Worm (Caenorhabditis elegans) whole organism, L2 larva: ENCODE data around the gene F52C6.2.
"Not testable (repeated sequence)": the region's sequence is repeated elsewhere in the genome, so short reads cannot be mapped to it uniquely, and the experiment has no call there.

Source experiments
- F13H6.1 ChIP-seq: sonication (generic microtip); optimal IDR thresholded peaks from 2 replicates; lab custom pipeline; 2016; ENCODE audit warnings: missing genetic modification characterization, missing compliant biosample characterization
- R02D3.7 ChIP-seq: fragments of 150-350 bp; optimal IDR thresholded peaks from 2 replicates; lab custom pipeline; 2014; ENCODE audit warnings: missing biosample characterization, missing genetic modification characterization
- Y55F3AM.14 ChIP-seq: fragments of 200-800 bp; sonication (Bioruptor generic); optimal IDR thresholded peaks from 2 replicates; lab custom pipeline; 2018; ENCODE audit warnings: mild to moderate bottlenecking, missing genetic modification characterization, missing compliant biosample characterization
- ZK546.5 ChIP-seq: sonication (generic microtip); optimal IDR thresholded peaks from 2 replicates; lab custom pipeline; 2017; ENCODE audit warnings: missing biosample characterization, missing genetic modification characterization
- aly-2 ChIP-seq: fragments of 150-350 bp; optimal IDR thresholded peaks from 2 replicates; lab custom pipeline; 2014; ENCODE audit warnings: missing biosample characterization, missing genetic modification characterization
- ceh-82 ChIP-seq: fragments of 150-350 bp; optimal IDR thresholded peaks from 2 replicates; lab custom pipeline; 2014; ENCODE audit warnings: missing biosample characterization, missing genetic modification characterization
- crh-2 ChIP-seq: sonication (generic microtip); optimal IDR thresholded peaks from 2 replicates; lab custom pipeline; 2017; ENCODE audit warnings: missing biosample characterization, missing genetic modification characterization
- dmd-4 ChIP-seq: sonication (generic microtip); optimal IDR thresholded peaks from 2 replicates; lab custom pipeline; 2017; ENCODE audit warnings: missing biosample characterization, missing genetic modification characterization
- gmeb-1 ChIP-seq: fragments of 150-350 bp; optimal IDR thresholded peaks from 2 replicates; lab custom pipeline; 2014; ENCODE audit warnings: missing biosample characterization, missing genetic modification characterization
- lin-11 ChIP-seq: fragments of 150-350 bp; sonication (generic microtip); optimal IDR thresholded peaks from 2 replicates; lab custom pipeline; 2014; ENCODE audit warnings: missing biosample characterization, missing genetic modification characterization, inconsistent platforms, mixed read lengths
- lin-13 ChIP-seq: fragments of 150-350 bp; optimal IDR thresholded peaks from 2 replicates; lab custom pipeline; 2014; ENCODE audit warnings: missing biosample characterization, missing genetic modification reagents, missing genetic modification characterization
- lin-39 ChIP-seq: fragments of 150-350 bp; optimal IDR thresholded peaks from 2 replicates; lab custom pipeline; 2014; ENCODE audit warnings: missing biosample characterization, missing genetic modification reagents, missing genetic modification characterization
- lsy-2 ChIP-seq, 2 experiments: fragments of 150-350 bp in 1 of 2; sonication (generic microtip) in 1 of 2; optimal IDR thresholded peaks; 2 replicates each; lab custom pipeline; 2014 to 2017; ENCODE audit warnings: missing biosample characterization in 2 of 2, missing genetic modification characterization in 2 of 2
- mdl-1 ChIP-seq, 2 experiments: fragments of 150-350 bp in 1 of 2; sonication (generic microtip) in 1 of 2; optimal IDR thresholded peaks; 2 replicates each; lab custom pipeline; 2017; ENCODE audit warnings: missing biosample characterization in 2 of 2, missing genetic modification characterization in 2 of 2
- nhr-10 ChIP-seq: sonication (generic microtip); optimal IDR thresholded peaks from 2 replicates; lab custom pipeline; 2017; ENCODE audit warnings: missing biosample characterization, missing genetic modification characterization
- nhr-12 ChIP-seq: fragments of 150-350 bp; optimal IDR thresholded peaks from 2 replicates; lab custom pipeline; 2014; ENCODE audit warnings: missing biosample characterization, missing genetic modification characterization
- nhr-129 ChIP-seq: fragments of 150-350 bp; optimal IDR thresholded peaks from 2 replicates; lab custom pipeline; 2014; ENCODE audit warnings: missing biosample characterization, missing genetic modification characterization
- nhr-23 ChIP-seq: fragments of 150-350 bp; optimal IDR thresholded peaks from 2 replicates; lab custom pipeline; 2014; ENCODE audit warnings: missing biosample characterization, missing genetic modification reagents, missing genetic modification characterization
- nhr-237 ChIP-seq: fragments of 150-350 bp; optimal IDR thresholded peaks from 2 replicates; lab custom pipeline; 2014; ENCODE audit warnings: missing biosample characterization, missing genetic modification characterization
- nhr-25 ChIP-seq: fragments of 150-350 bp; sonication (generic microtip); optimal IDR thresholded peaks from 3 replicates; lab custom pipeline; 2014; ENCODE audit warnings: missing biosample characterization, missing genetic modification characterization
- nhr-6 ChIP-seq: fragments of 150-350 bp; optimal IDR thresholded peaks from 2 replicates; lab custom pipeline; 2014; ENCODE audit warnings: missing biosample characterization, missing genetic modification characterization
- nhr-77 ChIP-seq: fragments of 150-350 bp; optimal IDR thresholded peaks from 2 replicates; lab custom pipeline; 2014; ENCODE audit warnings: missing biosample characterization, missing genetic modification characterization
- peb-1 ChIP-seq: fragments of 150-350 bp; optimal IDR thresholded peaks from 2 replicates; lab custom pipeline; 2014; ENCODE audit warnings: missing biosample characterization, missing genetic modification characterization
- sem-4 ChIP-seq: fragments of 150-350 bp; optimal IDR thresholded peaks from 2 replicates; lab custom pipeline; 2014; ENCODE audit warnings: missing biosample characterization, missing genetic modification reagents, missing genetic modification characterization
- skn-1 ChIP-seq: sonication (generic microtip); optimal IDR thresholded peaks from 2 replicates; lab custom pipeline; 2017; ENCODE audit warnings: missing biosample characterization, missing genetic modification characterization
- sma-3 ChIP-seq: sonication (generic microtip); optimal IDR thresholded peaks from 2 replicates; lab custom pipeline; 2016; ENCODE audit warnings: missing genetic modification reagents, missing genetic modification characterization, missing compliant biosample characterization
- sma-9 ChIP-seq, 2 experiments: fragments of 150-350 bp in 1 of 2; sonication (generic microtip) in 1 of 2; optimal IDR thresholded peaks; 2 replicates each; lab custom pipeline; 2014 to 2016; ENCODE audit warnings: missing genetic modification characterization in 2 of 2, mild to moderate bottlenecking in 1 of 2, missing biosample characterization in 1 of 2, missing compliant biosample characterization in 1 of 2, missing genetic modification reagents in 1 of 2, moderate library complexity in 1 of 2
- snpc-4 ChIP-seq: fragments of 150-350 bp; optimal IDR thresholded peaks from 2 replicates; lab custom pipeline; 2014; ENCODE audit warnings: missing biosample characterization, missing genetic modification characterization
- unc-55 ChIP-seq: fragments of 150-350 bp; sonication (generic microtip); optimal IDR thresholded peaks from 3 replicates; lab custom pipeline; 2014; ENCODE audit warnings: missing biosample characterization, missing genetic modification reagents, missing genetic modification characterization
- zag-1 ChIP-seq: fragments of 150-350 bp; optimal IDR thresholded peaks from 2 replicates; lab custom pipeline; 2014; ENCODE audit warnings: missing biosample characterization, missing genetic modification characterization
- ztf-1 ChIP-seq: fragments of 200-800 bp; sonication (Bioruptor generic); conservative IDR thresholded peaks from 2 replicates; pipeline ENCODE4 v1.3.6; 2022; ENCODE audit warnings: missing genetic modification characterization, missing compliant biosample characterization
- ztf-11 ChIP-seq: sonication (generic microtip); optimal IDR thresholded peaks from 2 replicates; lab custom pipeline; 2017; ENCODE audit warnings: missing biosample characterization, missing genetic modification characterization
- ztf-4 ChIP-seq: fragments of 150-350 bp; optimal IDR thresholded peaks from 2 replicates; lab custom pipeline; 2014; ENCODE audit warnings: missing biosample characterization, missing genetic modification characterization

The F52C6.2 gene

ce11 chrII:1928578-1928977 lies 2.3 kb downstream of the F52C6.2 start:
- TF ChIP-seq gmeb-1 (no peak), sem-4 (tag; lab: Kevin White, UChicago) (no peak), dmd-4 (no peak), nhr-77 (tag; lab: Kevin White, UChicago) (no peak), nhr-6 (tag; lab: Kevin White, UChicago) (no peak)

DNA sequence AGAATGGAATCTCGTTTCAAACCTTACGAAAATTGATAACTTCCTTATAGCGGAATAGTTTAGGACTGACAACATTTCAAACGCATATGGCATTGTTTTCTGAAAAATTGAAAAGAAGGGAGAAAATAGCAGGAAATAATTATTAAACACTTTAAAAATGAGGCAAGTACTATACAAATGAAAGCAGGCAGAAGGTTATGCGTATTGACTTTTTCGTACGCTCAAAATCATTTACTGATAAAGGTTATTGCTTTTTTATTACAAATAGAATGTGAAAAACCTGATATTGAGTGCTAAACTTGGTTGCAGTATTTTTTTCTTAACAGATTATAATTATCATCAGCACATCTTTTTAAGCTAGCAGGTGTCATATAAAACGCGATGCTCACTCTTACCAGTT lies 13.4 kb downstream of the F52C6.2 start, which contains the start of gene ZK250.13:
TSS of gene ZK250.13 (minus strand) at position 101 of the 400 bp plus-strand sequence.
- no peak for TF ChIP-seq ceh-82 (tag; lab: Kevin White, UChicago)
- TF ChIP-seq lsy-2 (tag; optimal IDR thresholded peaks at IDR 0.05; lab: Kevin White, UChicago), result no peak
- TF ChIP-seq lin-39 (tag; lab: Kevin White, UChicago), result no peak
- no peak for TF ChIP-seq aly-2 (tag; lab: Kevin White, UChicago)
- TF ChIP-seq Y55F3AM.14, result no peak
- no peak for TF ChIP-seq sma-3 (GFP tag; lab: Kevin White, UChicago)
- no peak for TF ChIP-seq ztf-4 (tag; lab: Kevin White, UChicago)
- TF ChIP-seq ztf-1 (GFP tag; lab: Robert Waterston, UW), result no peak
- TF ChIP-seq nhr-237 (tag; lab: Kevin White, UChicago), result no peak
- no peak for TF ChIP-seq R02D3.7 (tag; lab: Kevin White, UChicago)
- no peak for TF ChIP-seq snpc-4 (tag; lab: Kevin White, UChicago)
- no peak for TF ChIP-seq nhr-10
- no peak for TF ChIP-seq sma-9 (GFP tag; optimal IDR thresholded peaks at IDR 0.05; lab: Kevin White, UChicago)
- no peak for TF ChIP-seq sma-9 (tag; optimal IDR thresholded peaks at IDR 0.05; lab: Kevin White, UChicago)
- TF ChIP-seq ztf-11 (tag; lab: Kevin White, UChicago), result no peak
- no peak for TF ChIP-seq nhr-25 (tag; lab: Kevin White, UChicago)

ce11 chrII:1945093-1945492 lies 18.8 kb downstream of the F52C6.2 start, which contains the start of gene ZK250.14:
ZK250.14 (minus strand) TSS chrII:1945193.
- TF ChIP-seq zag-1 (tag; lab: Kevin White, UChicago), result no peak
- TF ChIP-seq snpc-4 (tag; lab: Kevin White, UChicago), result no peak
- TF ChIP-seq mdl-1 (tag; optimal IDR thresholded peaks at IDR 0.05; lab: Kevin White, UChicago), result no peak
- no peak for TF ChIP-seq nhr-25 (tag; lab: Kevin White, UChicago)
- TF ChIP-seq lin-11 (tag; lab: Kevin White, UChicago), result no peak
- no peak for TF ChIP-seq skn-1 (tag; lab: Kevin White, UChicago)
- no peak for TF ChIP-seq nhr-12 (tag; lab: Kevin White, UChicago)
- TF ChIP-seq dmd-4, result no peak
- TF ChIP-seq ztf-11 (tag; lab: Kevin White, UChicago), result no peak
- no peak for TF ChIP-seq nhr-129
- TF ChIP-seq sma-3 (GFP tag; lab: Kevin White, UChicago), result no peak
- TF ChIP-seq aly-2 (tag; lab: Kevin White, UChicago), result no peak
- TF ChIP-seq lin-13 (GFP tag; lab: Kevin White, UChicago), result no peak
- TF ChIP-seq crh-2, result no peak
- no peak for TF ChIP-seq nhr-23 (tag; lab: Kevin White, UChicago)
- TF ChIP-seq lsy-2 (tag; optimal IDR thresholded peaks at IDR 0.05; lab: Kevin White, UChicago), result no peak
- TF ChIP-seq peb-1, result no peak
- TF ChIP-seq R02D3.7 (tag; lab: Kevin White, UChicago), result no peak

DNA sequence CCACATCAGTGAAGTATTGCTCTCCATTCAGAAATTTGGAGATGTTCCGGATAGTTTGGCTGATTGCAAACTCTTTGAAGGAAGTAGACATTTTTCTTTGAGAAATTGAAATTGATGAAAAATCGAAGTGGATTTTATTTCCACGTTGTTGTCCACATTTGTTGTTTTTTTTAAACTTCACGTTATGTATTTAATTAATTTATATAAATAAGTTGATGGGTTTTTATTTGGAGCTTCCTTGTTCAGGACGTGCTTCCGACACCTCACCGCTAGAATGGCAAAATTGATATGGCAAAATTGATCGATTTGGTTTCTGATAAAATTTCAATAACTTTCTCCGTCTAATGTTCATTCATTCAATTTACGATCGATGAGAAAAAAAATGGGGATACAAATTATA lies 20.2 kb downstream of the F52C6.2 start, which contains the start of gene math-48:
TSS of gene math-48 (minus strand) at position 101 of the 400 bp plus-strand sequence.
- TF ChIP-seq ZK546.5 (tag; lab: Kevin White, UChicago) (no peak), unc-55 (no peak), ztf-1 (GFP tag; lab: Robert Waterston, UW) (no peak), skn-1 (tag; lab: Kevin White, UChicago) (no peak)

DNA sequence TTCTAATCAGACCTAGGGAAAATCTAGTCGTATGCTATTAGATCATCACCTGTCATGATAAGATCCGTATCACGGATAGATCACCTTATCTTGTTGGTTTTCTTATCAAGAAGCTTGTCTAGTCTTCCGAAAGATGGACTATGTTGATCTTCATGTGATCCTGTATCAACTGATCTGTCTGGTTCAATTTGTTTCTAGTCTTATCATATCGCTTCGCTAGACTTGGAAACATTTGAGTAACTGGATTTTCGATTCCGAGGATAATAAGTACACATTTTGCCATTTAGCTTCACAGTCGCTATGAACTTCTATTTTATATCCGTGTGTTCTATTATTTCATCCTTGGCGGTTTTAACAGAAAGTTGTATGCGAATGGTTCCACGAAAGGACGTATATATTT lies 22.1 kb downstream of the F52C6.2 start, which contains the start of gene ZK250.2:
TSS of gene ZK250.2 (plus strand) at position 301 of the 400 bp plus-strand sequence.
- not testable (repeated sequence) for TF ChIP-seq ztf-4 (tag; lab: Kevin White, UChicago); Y55F3AM.14; F13H6.1
